Worm (Caenorhabditis elegans): ENCODE measurements around the gene srh-125.
"Not testable (repeated sequence)": the region's sequence is repeated elsewhere in the genome, so short reads cannot be mapped to it uniquely, and the experiment has no call there.

The srh-125 gene

DNA sequence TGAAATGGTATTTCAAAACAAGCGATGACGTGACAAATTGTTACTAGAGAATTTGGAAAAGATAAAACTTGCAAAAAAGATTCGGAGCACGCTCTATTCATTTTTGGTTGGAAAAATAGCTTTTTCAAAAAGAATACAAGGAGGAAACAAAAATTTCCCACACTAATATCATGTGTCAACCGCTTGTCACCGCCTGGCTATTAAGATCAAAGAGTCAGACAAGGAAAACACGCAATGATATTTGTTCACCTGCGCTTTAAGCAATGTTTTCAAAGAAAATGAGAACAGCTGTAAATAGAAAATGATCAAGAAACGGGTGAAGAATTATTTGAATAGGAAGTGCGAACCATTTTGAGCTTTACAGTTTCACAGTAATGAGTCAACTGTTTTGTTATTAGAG, at the start of gene srh-125:
Gene srh-125, minus strand, starts transcription at position 101 of the 400 bp plus-strand sequence.
- no peak for TF ChIP-seq unc-62 (GFP tag; optimal IDR thresholded peaks at IDR 0.05)

DNA sequence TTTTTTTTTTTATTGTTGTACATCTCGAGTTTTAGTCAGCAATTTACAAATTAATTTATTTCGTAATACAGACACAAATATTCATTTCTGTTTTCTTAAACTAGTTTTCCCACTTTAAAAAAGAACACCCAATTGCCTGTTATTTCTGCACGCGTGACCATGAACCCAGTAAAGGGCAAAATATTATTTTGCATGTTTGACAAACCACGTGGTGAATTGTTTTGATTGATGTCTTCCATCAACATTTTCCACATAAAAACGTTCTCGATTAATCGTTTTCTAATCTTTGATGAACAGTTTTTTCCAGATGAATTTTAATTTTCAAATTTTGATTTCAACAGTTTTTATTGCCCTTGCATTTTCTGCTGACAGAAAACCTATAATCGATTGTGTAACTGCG, 49.0 kb upstream of the srh-125 start, which contains the start of gene C54F6.18:
Gene C54F6.18, plus strand, starts transcription at position 301 of the 400 bp plus-strand sequence.
- TF ChIP-seq unc-62 (GFP tag; optimal IDR thresholded peaks at IDR 0.05), result no peak

DNA sequence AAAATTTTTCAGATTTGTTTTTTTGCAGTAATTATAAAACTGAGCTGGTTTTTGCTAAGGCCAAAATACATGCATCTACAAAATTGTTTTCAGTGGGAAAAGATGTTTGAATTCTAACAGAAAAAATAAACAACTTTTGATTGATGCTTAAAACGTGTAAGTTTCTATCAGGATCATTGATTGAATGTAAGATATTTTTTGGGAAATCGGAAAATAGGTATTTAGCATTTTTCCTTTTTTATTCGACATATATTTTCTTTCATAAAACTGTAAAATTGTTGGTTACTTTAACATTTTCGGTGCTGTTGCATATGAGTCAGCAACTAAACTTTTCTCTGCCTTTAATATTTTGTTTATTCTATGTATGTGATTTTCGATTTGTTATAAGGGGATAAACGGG, 47.8 kb upstream of the srh-125 start, which contains the start of gene C54F6.20:
Gene C54F6.20, plus strand, starts transcription at position 301 of the 400 bp plus-strand sequence.
- TF ChIP-seq unc-62 (GFP tag; optimal IDR thresholded peaks at IDR 0.05), result no peak

ce11 chrV:7523392-7523791, 46.7 kb upstream of the srh-125 start, which contains the start of gene C54F6.6:
C54F6.6 (plus strand) TSS chrV:7523692.
- no peak for TF ChIP-seq unc-62 (GFP tag; optimal IDR thresholded peaks at IDR 0.05)

- TF ChIP-seq unc-62 (GFP tag; optimal IDR thresholded peaks at IDR 0.05), result no peak
Observed at ce11 chrV:7522279-7522678, 45.6 kb upstream of the srh-125 start, which contains the start of gene C54F6.15. C54F6.15 (minus strand) TSS chrV:7522379.

ce11 chrV:7521304-7521703, 44.6 kb upstream of the srh-125 start:
- TF ChIP-seq unc-62 (GFP tag; optimal IDR thresholded peaks at IDR 0.05), result no peak

ce11 chrV:7520077-7520476, 43.4 kb upstream of the srh-125 start, which contains the start of gene srb-19:
srb-19 (minus strand) TSS chrV:7520177.
- no peak for TF ChIP-seq unc-62 (GFP tag; optimal IDR thresholded peaks at IDR 0.05)

DNA sequence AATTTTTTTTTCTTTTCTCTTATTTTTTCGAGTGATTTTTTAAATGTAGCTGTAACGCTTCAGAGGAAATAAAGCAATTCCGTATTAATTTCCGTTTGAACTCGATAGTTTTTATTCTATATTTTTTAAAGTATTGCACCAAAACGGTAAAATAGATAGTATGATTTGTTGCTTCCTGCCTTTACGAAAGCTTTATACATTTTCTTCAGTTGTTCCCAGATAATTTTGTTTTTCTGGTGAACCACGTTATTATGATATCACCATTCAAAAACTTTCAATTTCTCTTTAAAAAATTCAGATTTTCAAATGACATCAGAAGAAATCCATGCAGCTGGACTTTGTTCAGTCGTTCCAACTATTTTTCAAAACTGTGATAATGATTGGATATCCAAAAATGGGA, 38.3 kb upstream of the srh-125 start, which contains the start of gene srb-18:
Gene srb-18, plus strand, starts transcription at position 301 of the 400 bp plus-strand sequence.
- no peak for TF ChIP-seq unc-62 (GFP tag; optimal IDR thresholded peaks at IDR 0.05)

DNA sequence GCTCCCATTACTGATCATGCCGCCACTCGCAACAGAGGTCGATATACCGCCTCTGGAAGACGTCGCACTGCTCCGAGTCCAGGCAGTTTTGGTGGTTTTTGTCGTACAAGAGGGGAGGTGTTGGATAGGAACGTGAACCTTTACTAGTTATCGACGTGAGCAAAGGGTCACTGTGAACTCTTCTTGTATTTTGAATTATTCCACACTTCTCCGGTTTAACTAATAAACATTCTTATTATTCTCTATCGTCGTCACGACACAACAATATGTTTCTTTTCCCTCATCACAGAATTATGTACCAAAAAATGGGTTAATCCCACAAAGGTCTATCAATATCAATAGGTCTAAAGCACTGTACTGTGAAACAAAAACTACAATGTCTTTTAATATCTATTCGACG, 34.8 kb upstream of the srh-125 start, which contains the start of gene nhr-171:
Gene nhr-171, plus strand, starts transcription at position 301 of the 400 bp plus-strand sequence.
- not testable (repeated sequence) for TF ChIP-seq unc-62 (GFP tag; optimal IDR thresholded peaks at IDR 0.05)

- TF ChIP-seq unc-62 (GFP tag; optimal IDR thresholded peaks at IDR 0.05), result no peak
Observed at ce11 chrV:7508566-7509044, 31.9 kb upstream of the srh-125 start, which contains the start of the genes str-31 and nhr-172. str-31 (minus strand) TSS chrV:7508666. nhr-172 (plus strand) TSS chrV:7508994.

DNA sequence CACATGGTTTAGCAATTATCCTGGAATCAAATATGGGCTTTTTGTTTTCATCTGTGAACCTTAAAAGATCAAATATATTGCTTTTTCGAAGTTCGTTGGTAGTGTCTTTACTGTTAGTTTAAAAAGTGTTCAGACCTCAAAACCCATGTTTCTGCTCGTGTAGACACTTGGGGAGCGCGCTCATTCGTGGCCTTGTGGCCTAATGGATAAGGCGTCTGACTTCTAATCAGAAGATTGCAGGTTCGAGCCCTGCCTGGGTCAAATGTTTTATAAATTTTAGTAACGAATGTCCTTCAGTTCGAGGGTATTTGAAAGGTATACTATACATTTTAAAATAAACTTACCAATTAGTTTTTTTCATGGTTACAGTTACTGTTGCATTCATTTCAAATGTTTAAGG, 29.5 kb upstream of the srh-125 start:
- TF ChIP-seq unc-62 (GFP tag; optimal IDR thresholded peaks at IDR 0.05), result no peak

DNA sequence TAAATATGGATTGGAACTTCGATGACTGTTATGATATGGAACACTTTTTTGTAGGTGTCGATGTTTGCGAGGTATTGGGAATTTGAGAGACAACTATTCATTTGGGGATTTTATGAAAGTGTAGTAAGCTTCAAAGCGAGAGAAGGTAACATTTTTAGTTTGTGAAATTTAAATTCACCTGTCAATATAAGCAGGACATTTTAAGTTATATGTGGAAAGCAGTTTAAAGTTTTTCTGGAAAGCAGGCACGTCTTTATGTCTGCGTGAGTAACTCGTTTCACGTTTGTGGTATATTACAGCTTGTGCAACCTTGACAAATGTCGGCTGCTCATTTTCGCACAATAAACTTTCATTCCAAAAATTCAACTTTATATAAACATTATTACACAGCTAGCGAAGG, 27.6 kb upstream of the srh-125 start, which contains the start of gene srh-229:
Gene srh-229, minus strand, starts transcription at position 101 of the 400 bp plus-strand sequence.
- TF ChIP-seq unc-62 (GFP tag; optimal IDR thresholded peaks at IDR 0.05), result no peak

DNA sequence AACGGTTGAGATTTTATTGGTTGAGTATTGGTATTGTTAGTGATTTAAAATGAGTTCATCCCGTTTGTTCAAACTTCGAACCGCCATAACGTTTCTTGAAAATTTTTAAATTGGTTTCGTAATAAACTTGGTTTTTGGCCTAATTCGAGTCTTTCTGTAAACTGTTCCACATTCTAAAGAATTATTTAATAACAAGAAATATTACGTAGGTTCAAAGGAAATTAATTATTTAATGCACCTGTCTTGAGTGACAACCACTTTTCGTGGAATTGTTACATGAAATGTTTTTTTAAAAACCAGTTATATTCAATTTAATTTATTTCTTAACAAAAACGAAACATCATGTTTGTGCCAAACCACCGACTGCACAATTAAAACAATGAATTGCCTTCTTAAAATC, 24.5 kb upstream of the srh-125 start:
- no peak for TF ChIP-seq unc-62 (GFP tag; optimal IDR thresholded peaks at IDR 0.05)

ce11 chrV:7497440-7497839, 20.8 kb upstream of the srh-125 start, which contains the start of gene srh-79:
srh-79 (plus strand) TSS chrV:7497740.
- no peak for TF ChIP-seq unc-62 (GFP tag; optimal IDR thresholded peaks at IDR 0.05)

ce11 chrV:7495189-7495588, 18.5 kb upstream of the srh-125 start, which contains the start of gene srbc-11:
srbc-11 (minus strand) TSS chrV:7495289.
- no peak for TF ChIP-seq unc-62 (GFP tag; optimal IDR thresholded peaks at IDR 0.05)

DNA sequence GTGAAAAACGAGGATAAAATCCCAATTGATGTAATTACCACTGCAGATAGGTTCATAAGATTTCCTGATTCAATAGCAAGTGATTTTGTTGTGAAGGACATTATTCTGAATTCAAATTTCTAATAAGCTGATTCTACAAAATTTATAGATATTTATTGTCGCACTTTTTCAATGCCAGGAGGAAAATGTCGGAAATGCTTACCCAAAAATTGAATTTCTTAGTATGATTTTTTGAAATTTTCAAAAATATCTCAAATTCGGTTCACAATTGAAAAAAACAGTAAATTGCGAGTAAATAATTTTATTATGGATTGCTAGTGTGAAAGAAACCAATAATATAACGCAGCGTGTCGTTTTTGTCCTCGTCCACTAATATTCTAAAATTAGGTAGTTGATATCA, 16.3 kb upstream of the srh-125 start, which contains the start of gene srbc-10:
Gene srbc-10, minus strand, starts transcription at position 101 of the 400 bp plus-strand sequence.
- no peak for TF ChIP-seq unc-62 (GFP tag; optimal IDR thresholded peaks at IDR 0.05)

DNA sequence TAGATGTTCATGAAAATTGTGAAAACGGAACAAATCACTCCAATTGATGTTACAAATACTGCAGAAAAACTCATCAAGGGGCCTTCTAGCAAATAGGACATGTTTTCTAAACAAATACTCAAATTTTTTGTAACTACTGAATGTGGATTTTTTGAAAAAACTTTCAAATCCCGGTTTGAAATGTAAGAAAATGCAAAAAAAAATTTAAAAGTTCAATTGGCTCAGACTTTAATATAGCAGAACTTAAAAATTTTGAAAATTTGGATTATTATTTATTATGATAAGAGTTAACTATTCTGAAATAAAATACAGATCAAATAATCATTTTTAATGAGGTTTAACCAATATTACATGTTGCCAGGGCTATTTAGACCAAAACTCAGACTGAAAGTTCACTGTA, 13.7 kb upstream of the srh-125 start, which contains the start of gene srbc-9:
Gene srbc-9, minus strand, starts transcription at position 101 of the 400 bp plus-strand sequence.
- no peak for TF ChIP-seq unc-62 (GFP tag; optimal IDR thresholded peaks at IDR 0.05)
